Worm (Caenorhabditis elegans): ENCODE results near the gene F53E4.1.

F53E4.1 gene

DNA sequence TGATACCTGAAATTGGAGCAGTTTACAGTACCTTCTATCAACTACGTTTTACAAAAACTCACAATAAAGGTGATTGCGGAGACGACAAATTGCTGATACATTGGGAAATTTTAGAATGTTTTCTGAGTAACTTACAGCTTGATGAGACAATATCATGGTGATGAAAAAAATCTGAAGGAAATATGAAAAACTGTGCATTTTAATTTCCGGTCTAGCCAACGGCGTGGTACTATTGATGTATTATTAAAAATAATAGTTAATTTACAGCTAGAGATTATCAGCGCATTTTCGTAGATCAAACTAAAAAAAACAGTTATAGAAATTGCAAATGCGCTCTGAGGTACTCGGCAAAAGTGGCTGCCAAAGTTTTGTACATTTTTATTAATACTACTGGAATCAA, 30.0 kb upstream of the F53E4.1 start, which contains the start of gene srx-29:
Gene srx-29 (minus strand): TSS at position 101 of the 400 bp plus-strand sequence.
- TF ChIP-seq ztf-1 (GFP tag; conservative IDR thresholded peaks at IDR 0.05) (no peak), nhr-10 (tag; optimal IDR thresholded peaks at IDR 0.05) (no peak), blmp-1 (tag; optimal IDR thresholded peaks at IDR 0.05; ENCODE audit: insufficient read depth) (no peak), lin-39 (tag; optimal IDR thresholded peaks at IDR 0.05) (no peak), nhr-77 (tag; optimal IDR thresholded peaks at IDR 0.05) (no peak), lin-13 (GFP tag; optimal IDR thresholded peaks at IDR 0.05) (no peak), ztf-4 (tag; optimal IDR thresholded peaks at IDR 0.05) (no peak), peb-1 (tag; optimal IDR thresholded peaks at IDR 0.05) (no peak), alr-1 (tag; optimal IDR thresholded peaks at IDR 0.05) (no peak), mab-5 (tag; optimal IDR thresholded peaks at IDR 0.05) (no peak), dmd-4 (tag; optimal IDR thresholded peaks at IDR 0.05) (no peak), unc-55 (GFP tag; optimal IDR thresholded peaks at IDR 0.05) (no peak), mbf-1 (tag; optimal IDR thresholded peaks at IDR 0.05) (no peak), nhr-23 (tag; optimal IDR thresholded peaks at IDR 0.05) (no peak)

DNA sequence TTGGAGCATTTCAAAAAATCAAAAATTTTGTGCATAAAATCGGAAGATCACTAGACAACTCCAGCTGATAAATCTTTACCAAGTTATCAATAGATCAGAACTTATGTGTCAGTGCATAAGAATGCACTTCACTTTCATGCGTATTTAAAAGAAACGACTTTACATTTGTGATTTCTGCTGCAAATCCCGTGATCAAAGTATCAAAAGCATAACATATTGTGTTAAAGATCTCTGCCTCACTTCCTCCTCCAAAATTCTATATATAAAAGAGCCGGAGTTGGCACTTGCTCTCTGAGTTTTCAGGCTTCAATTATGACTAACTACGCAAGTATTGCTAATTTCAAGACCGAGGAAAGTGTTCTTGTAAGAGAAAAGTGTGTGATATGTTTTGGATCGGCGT, 25.6 kb upstream of the F53E4.1 start, which contains the start of gene nhr-198:
Gene nhr-198 (plus strand): TSS at position 313 of the 400 bp plus-strand sequence.
- no peak for TF ChIP-seq dmd-4 (tag; optimal IDR thresholded peaks at IDR 0.05)
- TF ChIP-seq aly-2 (tag; optimal IDR thresholded peaks at IDR 0.05): no peak
- TF ChIP-seq alr-1 (tag; optimal IDR thresholded peaks at IDR 0.05): no peak

DNA sequence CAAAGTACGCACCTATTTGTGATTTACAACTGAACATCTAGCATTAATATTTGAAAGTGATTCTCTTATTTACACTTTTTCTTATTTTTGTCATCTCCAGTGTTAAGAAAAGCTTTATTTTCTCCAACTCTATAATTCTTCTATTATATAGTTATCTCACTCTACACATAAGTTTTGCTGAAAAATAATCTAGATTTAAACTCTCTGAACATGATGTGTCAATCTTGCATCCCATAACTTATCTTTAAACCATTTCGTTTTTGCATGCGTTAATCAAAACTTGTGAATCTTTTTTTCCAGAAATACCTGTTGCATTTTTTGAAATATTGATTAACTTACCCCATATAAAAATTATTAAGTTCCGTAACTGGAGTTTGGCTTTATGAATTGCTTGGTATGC, 21.9 kb upstream of the F53E4.1 start, which contains the start of gene nhr-268:
Gene nhr-268 (plus strand): TSS at position 301 of the 400 bp plus-strand sequence.
- no peak for TF ChIP-seq ama-1 (optimal IDR thresholded peaks at IDR 0.05)
- no peak for TF ChIP-seq crh-2 (tag; optimal IDR thresholded peaks at IDR 0.05)
- no peak for TF ChIP-seq sem-4 (tag; optimal IDR thresholded peaks at IDR 0.05)
- TF ChIP-seq mdl-1 (tag; optimal IDR thresholded peaks at IDR 0.05): no peak
- TF ChIP-seq skn-1 (tag; optimal IDR thresholded peaks at IDR 0.05): no peak
- TF ChIP-seq elt-3 (tag; optimal IDR thresholded peaks at IDR 0.05): no peak
- no peak for TF ChIP-seq nhr-12 (tag; optimal IDR thresholded peaks at IDR 0.05)
- no peak for TF ChIP-seq sma-3 (GFP tag; optimal IDR thresholded peaks at IDR 0.05)
- no peak for TF ChIP-seq lin-13 (GFP tag; optimal IDR thresholded peaks at IDR 0.05)
- no peak for TF ChIP-seq fos-1 (tag; optimal IDR thresholded peaks at IDR 0.05)
- TF ChIP-seq mbf-1 (tag; optimal IDR thresholded peaks at IDR 0.05): no peak

DNA sequence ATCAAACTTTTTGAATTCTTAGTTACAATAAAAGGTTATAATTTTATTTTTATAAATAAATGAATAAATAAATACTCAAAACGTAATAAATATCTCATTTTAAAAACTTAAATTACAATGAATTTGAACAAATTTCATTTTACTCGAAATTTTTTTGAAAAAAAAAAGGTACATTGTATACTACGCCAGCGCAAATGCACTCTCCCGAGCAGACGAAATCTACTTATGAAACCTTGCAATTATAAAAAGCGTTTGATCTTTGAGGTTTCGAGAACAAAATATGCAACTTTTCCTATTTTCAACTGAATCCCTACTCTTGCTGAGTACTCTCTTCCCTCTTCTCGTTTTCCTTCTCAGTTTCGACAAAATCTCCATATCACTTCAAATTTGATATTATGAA, 19.6 kb upstream of the F53E4.1 start, which contains the start of gene nhr-197:
Gene nhr-197 (plus strand): TSS at position 301 of the 400 bp plus-strand sequence.
- TF ChIP-seq gmeb-1 (tag; optimal IDR thresholded peaks at IDR 0.05) (no peak), blmp-1 (tag; optimal IDR thresholded peaks at IDR 0.05; ENCODE audit: insufficient read depth) (no peak)

DNA sequence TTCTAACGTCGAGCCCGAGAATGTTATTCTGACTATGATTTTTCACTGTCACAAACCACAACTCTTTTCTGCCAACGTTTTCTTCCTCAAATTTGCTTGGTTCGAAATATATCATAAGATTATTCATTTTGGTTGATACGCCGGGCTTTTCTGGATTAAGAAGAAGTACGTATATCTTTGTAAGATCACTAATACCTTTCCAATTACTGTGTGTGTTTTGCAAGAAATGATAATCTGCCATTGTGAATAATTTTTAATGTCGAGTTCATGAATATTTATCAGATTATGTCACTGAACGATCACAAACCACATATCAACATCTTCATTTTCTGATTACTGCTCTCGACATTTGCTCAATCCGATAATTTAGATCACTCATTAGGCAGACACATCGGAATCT, 17.5 kb upstream of the F53E4.1 start, which contains the start of gene nhr-196:
Gene nhr-196 (plus strand): TSS at position 118 of the 400 bp plus-strand sequence.
- TF ChIP-seq fos-1 (tag; optimal IDR thresholded peaks at IDR 0.05) (no peak), mdl-1 (tag; optimal IDR thresholded peaks at IDR 0.05) (no peak), ztf-11 (tag; optimal IDR thresholded peaks at IDR 0.05) (no peak), lsy-2 (tag; optimal IDR thresholded peaks at IDR 0.05) (no peak), sma-9 (GFP tag; optimal IDR thresholded peaks at IDR 0.05) (no peak), sma-9 (tag; optimal IDR thresholded peaks at IDR 0.05) (no peak), aly-2 (tag; optimal IDR thresholded peaks at IDR 0.05) (no peak), nhr-11 (tag; optimal IDR thresholded peaks at IDR 0.05) (no peak), F13H6.1 (tag; optimal IDR thresholded peaks at IDR 0.05) (no peak), ceh-82 (tag; optimal IDR thresholded peaks at IDR 0.05) (no peak), nhr-10 (tag; optimal IDR thresholded peaks at IDR 0.05) (no peak), nhr-25 (tag; optimal IDR thresholded peaks at IDR 0.05) (no peak), C34F6.9 (tag; optimal IDR thresholded peaks at IDR 0.05) (no peak), nhr-21 (tag; optimal IDR thresholded peaks at IDR 0.05) (no peak), nhr-237 (tag; optimal IDR thresholded peaks at IDR 0.05) (no peak), egl-27 (tag; optimal IDR thresholded peaks at IDR 0.05) (no peak), skn-1 (tag; optimal IDR thresholded peaks at IDR 0.05) (no peak), ceh-16 (tag; optimal IDR thresholded peaks at IDR 0.05) (no peak), unc-55 (GFP tag; optimal IDR thresholded peaks at IDR 0.05) (no peak)
